Worm (Caenorhabditis elegans): ENCODE measurements around the gene C34E11.4.

The C34E11.4 gene

DNA sequence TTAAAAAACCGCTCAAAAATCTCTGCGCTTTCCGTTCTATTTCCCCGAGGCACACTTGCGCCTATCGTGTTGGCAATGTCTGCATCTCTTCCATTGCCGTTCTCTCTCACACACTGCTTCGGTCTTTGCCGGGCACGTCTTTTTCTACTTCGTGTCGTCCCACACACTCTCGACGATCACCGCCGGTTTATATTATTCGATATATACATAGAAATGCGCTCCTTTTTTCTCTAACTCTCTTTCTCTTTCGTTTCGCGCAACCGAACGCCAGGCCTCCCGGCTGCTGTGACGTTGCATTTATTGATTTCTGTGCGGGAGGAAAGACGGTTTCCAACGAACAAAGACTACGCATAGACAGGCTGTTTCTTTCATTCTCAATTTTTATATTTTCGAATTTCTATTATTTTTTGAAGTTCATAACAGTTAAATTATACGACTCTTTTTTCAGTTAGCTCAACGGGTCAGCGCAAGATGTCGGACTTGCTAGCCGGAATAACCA lies 5.9 kb upstream of the C34E11.4 start, which contains the start of gene rsd-3 (continued):
- TF ChIP-seq snpc-4 (tag; optimal IDR thresholded peaks at IDR 0.05) (no peak), mbf-1 (tag; optimal IDR thresholded peaks at IDR 0.05) (no peak), R02D3.7 (tag; optimal IDR thresholded peaks at IDR 0.05) (no peak), C34F6.9 (tag; optimal IDR thresholded peaks at IDR 0.05) (peak; percentile 44), zag-1 (tag; optimal IDR thresholded peaks at IDR 0.05) (no peak), F13H6.1 (tag; optimal IDR thresholded peaks at IDR 0.05) (peak; percentile 83), nhr-6 (tag; optimal IDR thresholded peaks at IDR 0.05) (no peak), sma-3 (GFP tag; optimal IDR thresholded peaks at IDR 0.05) (peak; percentile 47), lin-13 (GFP tag; optimal IDR thresholded peaks at IDR 0.05) (peak; percentile 20), ztf-4 (tag; optimal IDR thresholded peaks at IDR 0.05) (no peak), gmeb-1 (tag; optimal IDR thresholded peaks at IDR 0.05) (peak; percentile 3), skn-1 (tag; optimal IDR thresholded peaks at IDR 0.05) (no peak), peb-1 (tag; optimal IDR thresholded peaks at IDR 0.05) (peak; percentile 84), nhr-25 (tag; optimal IDR thresholded peaks at IDR 0.05) (peak; percentile 31), ztf-11 (tag; optimal IDR thresholded peaks at IDR 0.05) (no peak), aly-2 (tag; optimal IDR thresholded peaks at IDR 0.05) (no peak), crh-2 (tag; optimal IDR thresholded peaks at IDR 0.05) (peak; percentile 95), ceh-82 (tag; optimal IDR thresholded peaks at IDR 0.05) (no peak), nhr-10 (tag; optimal IDR thresholded peaks at IDR 0.05) (no peak)

- no peak for TF ChIP-seq mbf-1 (tag; optimal IDR thresholded peaks at IDR 0.05)
- TF ChIP-seq ztf-11 (tag; optimal IDR thresholded peaks at IDR 0.05): no peak
These were observed 2.3 kb downstream of the C34E11.4 start for ce11 chrX:11806175-11806853.

DNA sequence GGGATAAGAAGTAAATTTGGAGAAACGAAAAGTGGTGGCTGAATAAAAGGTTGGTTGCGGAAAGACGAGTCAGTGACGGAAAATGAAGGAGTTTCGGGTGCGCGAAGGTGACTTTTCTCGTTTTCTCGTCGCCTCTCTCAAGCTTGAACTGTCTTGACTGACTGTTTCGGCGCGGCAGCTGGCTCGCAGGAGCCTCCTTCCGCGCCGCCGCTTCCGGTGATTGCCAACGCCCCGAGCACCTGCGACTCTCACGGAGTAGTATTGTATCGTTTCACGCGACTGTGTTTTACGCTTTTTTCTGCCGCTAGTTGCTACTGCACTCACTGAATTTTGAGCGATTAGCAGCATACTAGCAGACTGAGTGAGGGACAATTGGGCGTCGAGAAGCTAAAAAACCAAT lies 10.7 kb downstream of the C34E11.4 start, which contains the start of gene C34E11.2:
C34E11.2 (minus strand) TSS at position 84 of the 400 bp plus-strand sequence.
- TF ChIP-seq nhr-10 (tag; optimal IDR thresholded peaks at IDR 0.05) (no peak), unc-39 (tag; optimal IDR thresholded peaks at IDR 0.05) (no peak), ama-1 (optimal IDR thresholded peaks at IDR 0.05) (no peak), sma-3 (GFP tag; optimal IDR thresholded peaks at IDR 0.05) (no peak), nhr-237 (tag; optimal IDR thresholded peaks at IDR 0.05) (no peak), Y55F3AM.14 (GFP tag; optimal IDR thresholded peaks at IDR 0.05) (no peak), dmd-4 (tag; optimal IDR thresholded peaks at IDR 0.05) (no peak), nhr-23 (tag; optimal IDR thresholded peaks at IDR 0.05) (no peak), sma-9 (GFP tag; optimal IDR thresholded peaks at IDR 0.05) (no peak), sma-9 (tag; optimal IDR thresholded peaks at IDR 0.05) (no peak), zag-1 (tag; optimal IDR thresholded peaks at IDR 0.05) (no peak), nhr-21 (tag; optimal IDR thresholded peaks at IDR 0.05) (no peak), ztf-1 (GFP tag; conservative IDR thresholded peaks at IDR 0.05) (no peak), aly-2 (tag; optimal IDR thresholded peaks at IDR 0.05) (no peak), peb-1 (tag; optimal IDR thresholded peaks at IDR 0.05) (no peak), nhr-77 (tag; optimal IDR thresholded peaks at IDR 0.05) (no peak), mdl-1 (tag; optimal IDR thresholded peaks at IDR 0.05) (no peak), fos-1 (tag; optimal IDR thresholded peaks at IDR 0.05) (no peak), lin-39 (tag; optimal IDR thresholded peaks at IDR 0.05) (no peak), sem-4 (tag; optimal IDR thresholded peaks at IDR 0.05) (no peak), nhr-129 (tag; optimal IDR thresholded peaks at IDR 0.05) (no peak)

DNA sequence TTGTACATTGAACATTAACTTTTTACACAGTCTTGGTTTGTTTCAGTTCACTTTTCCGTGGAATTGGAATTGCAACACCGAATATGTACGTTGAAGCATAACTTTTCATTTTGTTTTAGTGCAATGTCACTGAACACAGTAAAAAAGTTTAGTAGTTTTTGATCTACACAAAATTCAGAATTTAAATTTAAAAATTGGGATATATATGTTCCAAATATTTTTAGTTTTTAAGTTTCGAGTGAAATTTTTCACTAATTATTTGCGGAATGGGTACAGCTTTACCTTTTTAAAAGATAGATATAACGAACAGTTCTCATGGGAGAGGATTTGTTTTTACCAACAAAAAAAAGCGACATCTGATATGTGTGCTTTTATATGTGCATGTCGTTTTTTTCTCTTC lies 12.8 kb downstream of the C34E11.4 start:
- no peak for TF ChIP-seq alr-1 (tag; optimal IDR thresholded peaks at IDR 0.05)
- TF ChIP-seq ceh-16 (tag; optimal IDR thresholded peaks at IDR 0.05): no peak
- TF ChIP-seq peb-1 (tag; optimal IDR thresholded peaks at IDR 0.05): no peak
- no peak for TF ChIP-seq unc-39 (tag; optimal IDR thresholded peaks at IDR 0.05)
- TF ChIP-seq lsy-2 (tag; optimal IDR thresholded peaks at IDR 0.05): no peak
- no peak for TF ChIP-seq nhr-12 (tag; optimal IDR thresholded peaks at IDR 0.05)
- TF ChIP-seq crh-2 (tag; optimal IDR thresholded peaks at IDR 0.05): no peak

Data from whole organism, L2 larva.